Fruit fly (Drosophila melanogaster) whole organism, embryonic: Measurements from ENCODE around the gene Lip2.

Experiments
- CG11093 ChIP-seq: fragments of 200-800 bp; sonication (Bioruptor generic); IDR thresholded peaks from 3 replicates; pipeline ENCODE4 v1.3.6; 2022; ENCODE audit warnings: missing biosample characterization, missing genetic modification characterization
- CG11456 ChIP-seq: fragments of 200-800 bp; sonication (Bioruptor generic); IDR thresholded peaks from 3 replicates; pipeline ENCODE4 v1.3.6; 2022; ENCODE audit warnings: missing biosample characterization, missing genetic modification characterization
- CG11504 ChIP-seq: fragments of 200-800 bp; sonication (Bioruptor generic); optimal IDR thresholded peaks from 3 replicates; lab custom pipeline; 2019; ENCODE audit warnings: missing biosample characterization, mild to moderate bottlenecking, missing genetic modification characterization, moderate library complexity
- CG11723 ChIP-seq: fragments of 200-800 bp; sonication (Bioruptor generic); optimal IDR thresholded peaks from 2 replicates; lab custom pipeline; 2017; ENCODE audit warnings: missing biosample characterization, mild to moderate bottlenecking, missing genetic modification characterization
- CG12391 ChIP-seq: fragments of 200-800 bp; sonication (Bioruptor generic); optimal IDR thresholded peaks from 3 replicates; lab custom pipeline; 2018; ENCODE audit warnings: missing biosample characterization, mild to moderate bottlenecking, missing genetic modification characterization, moderate library complexity
- CG12659 ChIP-seq: fragments of 200-800 bp; sonication (Bioruptor generic); optimal IDR thresholded peaks from 3 replicates; lab custom pipeline; 2017; ENCODE audit warnings: mild to moderate bottlenecking, missing biosample characterization, missing genetic modification reagents, missing genetic modification characterization
- CG13424 ChIP-seq: fragments of 200-800 bp; sonication (Bioruptor generic); optimal IDR thresholded peaks from 2 replicates; lab custom pipeline; 2019; ENCODE audit warnings: missing biosample characterization, mild to moderate bottlenecking, missing genetic modification characterization, moderate library complexity
- CG13775 ChIP-seq: fragments of 200-800 bp; sonication (Bioruptor generic); optimal IDR thresholded peaks from 3 replicates; lab custom pipeline; 2017; ENCODE audit warnings: missing biosample characterization, mild to moderate bottlenecking, missing genetic modification characterization
- CG14014 ChIP-seq: fragments of 200-800 bp; sonication (Bioruptor generic); IDR thresholded peaks from 2 replicates; pipeline ENCODE4 v1.3.6; 2022; ENCODE audit warnings: missing biosample characterization, missing genetic modification characterization
- CG16863 ChIP-seq: fragments of 200-800 bp; sonication (Bioruptor generic); optimal IDR thresholded peaks from 3 replicates; lab custom pipeline; 2016; ENCODE audit warnings: missing biosample characterization, missing genetic modification characterization
- CG18599 ChIP-seq: fragments of 200-800 bp; sonication (Bioruptor generic); optimal IDR thresholded peaks from 3 replicates; lab custom pipeline; 2017; ENCODE audit warnings: missing biosample characterization, missing genetic modification characterization, mild to moderate bottlenecking, moderate library complexity, missing genetic modification reagents
- CG31441 ChIP-seq: fragments of 200-800 bp; sonication (Bioruptor generic); IDR thresholded peaks from 2 replicates; pipeline ENCODE4 v1.3.6; 2022; ENCODE audit warnings: missing biosample characterization, missing genetic modification characterization
- CG34224 ChIP-seq: fragments of 200-800 bp; sonication (Bioruptor generic); IDR thresholded peaks from 3 replicates; pipeline ENCODE4 v1.3.6; 2022; ENCODE audit warnings: missing biosample characterization, missing genetic modification characterization; ENCODE audit not compliant: partially characterized antibody
- CG7839 ChIP-seq: fragments of 200-800 bp; sonication (Bioruptor generic); optimal IDR thresholded peaks from 3 replicates; lab custom pipeline; 2018; ENCODE audit warnings: missing biosample characterization, mild to moderate bottlenecking, missing genetic modification characterization, moderate library complexity
- CoRest ChIP-seq: fragments of 200-800 bp; sonication (Bioruptor generic); optimal IDR thresholded peaks from 3 replicates; lab custom pipeline; 2018; ENCODE audit warnings: missing biosample characterization, mild to moderate bottlenecking, missing genetic modification characterization, moderate library complexity
- HmgZ ChIP-seq: fragments of 200-800 bp; sonication (Bioruptor generic); optimal IDR thresholded peaks from 2 replicates; lab custom pipeline; 2018; ENCODE audit warnings: missing biosample characterization, mild to moderate bottlenecking, missing genetic modification characterization
- Hr51 ChIP-seq, 2 experiments: fragments of 200-800 bp; sonication (Bioruptor generic); optimal IDR thresholded peaks; 2 replicates in 1 of 2; 3 replicates in 1 of 2; lab custom pipeline; 2016 to 2018; ENCODE audit warnings: missing biosample characterization in 2 of 2, missing genetic modification characterization in 2 of 2, mild to moderate bottlenecking in 1 of 2, moderate library complexity in 1 of 2
- Hsf ChIP-seq: fragments of 200-800 bp; sonication (Bioruptor generic); optimal IDR thresholded peaks from 3 replicates; lab custom pipeline; 2016; ENCODE audit warnings: missing biosample characterization, missing genetic modification characterization
- Mad ChIP-seq: fragments of 200-800 bp; sonication (Bioruptor generic); optimal IDR thresholded peaks from 2 replicates; lab custom pipeline; 2016; ENCODE audit warnings: missing biosample characterization, missing genetic modification characterization
- NfI ChIP-seq: fragments of 200-800 bp; sonication (Bioruptor generic); optimal IDR thresholded peaks from 3 replicates; lab custom pipeline; 2018; ENCODE audit warnings: missing biosample characterization, mild to moderate bottlenecking, missing genetic modification characterization, moderate library complexity
- PHDP ChIP-seq: fragments of 200-800 bp; sonication (Bioruptor generic); optimal IDR thresholded peaks from 3 replicates; lab custom pipeline; 2018; ENCODE audit warnings: missing biosample characterization, mild to moderate bottlenecking, missing genetic modification characterization, moderate library complexity
- Sox102F ChIP-seq: fragments of 200-800 bp; sonication (Bioruptor generic); optimal IDR thresholded peaks from 2 replicates; lab custom pipeline; 2018; ENCODE audit warnings: missing biosample characterization, mild to moderate bottlenecking, missing genetic modification characterization, moderate library complexity
- Spps ChIP-seq: fragments of 200-800 bp; sonication (Bioruptor generic); optimal IDR thresholded peaks from 2 replicates; lab custom pipeline; 2018; ENCODE audit warnings: missing biosample characterization, mild to moderate bottlenecking, missing genetic modification characterization
- Trl ChIP-seq, 3 experiments: fragments of >200 bp in 2 of 3; fragments of 200-800 bp in 1 of 3; sonication (Bioruptor generic) in 1 of 3; optimal IDR thresholded peaks; 2 replicates in 1 of 3; 3 replicates in 2 of 3; lab custom pipeline; 2016 to 2017; ENCODE audit warnings: missing biosample characterization in 1 of 3, missing genetic modification characterization in 1 of 3
- bcd ChIP-seq: fragments of 200-800 bp; sonication (Bioruptor generic); optimal IDR thresholded peaks from 2 replicates; lab custom pipeline; 2017; ENCODE audit warnings: missing biosample characterization, mild to moderate bottlenecking, missing genetic modification characterization
- cad ChIP-seq: fragments of >200 bp; optimal IDR thresholded peaks from 2 replicates; lab custom pipeline; 2017; ENCODE audit warnings: missing biosample characterization, missing genetic modification characterization
- dysf ChIP-seq: fragments of 200-800 bp; sonication (Bioruptor generic); IDR thresholded peaks from 3 replicates; pipeline ENCODE4 v1.3.6; 2022; ENCODE audit warnings: missing biosample characterization, missing genetic modification characterization
- fd3F ChIP-seq: fragments of 200-800 bp; sonication (Bioruptor generic); optimal IDR thresholded peaks from 2 replicates; lab custom pipeline; 2018; ENCODE audit warnings: missing biosample characterization, mild to moderate bottlenecking, missing genetic modification characterization, moderate library complexity
- grau ChIP-seq: fragments of 200-800 bp; optimal IDR thresholded peaks from 3 replicates; lab custom pipeline; 2019; ENCODE audit warnings: missing biosample characterization, mild to moderate bottlenecking, missing genetic modification characterization, moderate library complexity
- ind ChIP-seq: fragments of 200-800 bp; sonication (Bioruptor generic); optimal IDR thresholded peaks from 3 replicates; lab custom pipeline; 2016; ENCODE audit warnings: missing biosample characterization, missing genetic modification characterization
- kay ChIP-seq: fragments of 200-800 bp; sonication (Bioruptor generic); optimal IDR thresholded peaks from 2 replicates; lab custom pipeline; 2016; ENCODE audit warnings: missing biosample characterization, missing genetic modification characterization
- lab ChIP-seq: fragments of 200-800 bp; sonication (Bioruptor generic); optimal IDR thresholded peaks from 3 replicates; lab custom pipeline; 2017; ENCODE audit warnings: missing biosample characterization, missing genetic modification characterization, mild to moderate bottlenecking, moderate library complexity, missing genetic modification reagents
- mam ChIP-seq: fragments of 200-800 bp; sonication (Bioruptor generic); optimal IDR thresholded peaks from 3 replicates; lab custom pipeline; 2016; ENCODE audit warnings: missing biosample characterization, missing genetic modification characterization
- nau ChIP-seq: fragments of 200-800 bp; sonication (Bioruptor generic); optimal IDR thresholded peaks from 3 replicates; lab custom pipeline; 2017; ENCODE audit warnings: missing biosample characterization, mild to moderate bottlenecking, missing genetic modification characterization, missing genetic modification reagents
- repo ChIP-seq: fragments of 200-800 bp; sonication (Bioruptor generic); optimal IDR thresholded peaks from 2 replicates; lab custom pipeline; 2016; ENCODE audit warnings: missing biosample characterization, missing genetic modification characterization
- sd ChIP-seq: fragments of 200-800 bp; sonication (Bioruptor generic); optimal IDR thresholded peaks from 3 replicates; lab custom pipeline; 2018; ENCODE audit warnings: missing biosample characterization, mild to moderate bottlenecking, missing genetic modification characterization, moderate library complexity
- sens ChIP-seq: fragments of 200-800 bp; sonication (Bioruptor generic); peaks from one replicate; lab custom pipeline; 2016; ENCODE audit warnings: missing biosample characterization, missing genetic modification characterization
- tio ChIP-seq: fragments of 200-800 bp; sonication (Bioruptor generic); optimal IDR thresholded peaks from 2 replicates; lab custom pipeline; 2017; ENCODE audit warnings: missing biosample characterization, missing genetic modification characterization, inconsistent platforms
- tx ChIP-seq: fragments of 200-800 bp; sonication (Bioruptor generic); optimal IDR thresholded peaks from 2 replicates; lab custom pipeline; 2016; ENCODE audit warnings: missing biosample characterization, missing genetic modification characterization

The Lip2 gene

dm6 chr2L:10676933-10677714 is 32.1 kb downstream of the Lip2 start, which contains the start of gene CG17104 (continued):
- TF ChIP-seq Hr51 (GFP tag; optimal IDR thresholded peaks at IDR 0.05; lab: Kevin White, UChicago) (peak in 1 of 2 experiments; percentile 51), CG11093 (GFP tag; lab: Robert Waterston, UW) (no peak), CG11504 (tag; lab: Kevin White, UChicago) (peak; percentile 59), tio (GFP tag; lab: Kevin White, UChicago) (no peak), mam (peak; percentile 4), CG11723 (no peak), CG13424 (tag; lab: Kevin White, UChicago) (peak; percentile 51), CG13775 (GFP tag; lab: Kevin White, UChicago) (no peak), CG31441 (GFP tag; lab: Robert Waterston, UW) (0 out of 2 replicates have a peak, but pooled peaks have one; percentile 13), Spps (tag; lab: Kevin White, UChicago) (no peak), nau (no peak), CG14014 (GFP tag; lab: Robert Waterston, UW) (0 out of 2 replicates have a peak, but pooled peaks have one; percentile 8), lab (GFP tag; lab: Kevin White, UChicago) (peak; percentile 32), sd (tag; lab: Kevin White, UChicago) (peak; percentile 35), CG11456 (GFP tag; lab: Robert Waterston, UW) (no peak), cad (GFP tag; lab: Kevin White, UChicago) (no peak), kay (no peak), CG12391 (tag; lab: Kevin White, UChicago) (peak; percentile 28), Sox102F (GFP tag; lab: Kevin White, UChicago) (peak; percentile 55), HmgZ (tag; lab: Kevin White, UChicago) (no peak), CoRest (tag; lab: Kevin White, UChicago) (peak; percentile 44), ind (GFP tag; lab: Kevin White, UChicago) (peak; percentile 1), Mad (GFP tag; lab: Kevin White, UChicago) (no peak), repo (GFP tag; lab: Kevin White, UChicago) (no peak), grau (tag; lab: Kevin White, UChicago) (peak; percentile 56), CG18599 (peak; percentile 28), CG34224 (GFP tag; lab: Robert Waterston, UW) (no peak), CG16863 (GFP tag; lab: Kevin White, UChicago) (no peak), PHDP (tag; lab: Kevin White, UChicago) (peak; percentile 53), tx (peak; percentile 29), CG12659 (GFP tag; lab: Kevin White, UChicago) (peak; percentile 33), Hsf (GFP tag; lab: Kevin White, UChicago) (peak; percentile 5), sens (peak; percentile 69), NfI (no peak), CG7839 (tag; lab: Kevin White, UChicago) (peak; percentile 42), bcd (GFP tag; lab: Kevin White, UChicago) (peak; percentile 4), Trl (optimal IDR thresholded peaks at IDR 0.05; lab: Kevin White, UChicago) (no peak), Trl (GFP tag; optimal IDR thresholded peaks at IDR 0.05; lab: Kevin White, UChicago) (peak; percentile 9), fd3F (GFP tag; lab: Kevin White, UChicago) (no peak), dysf (peak; percentile 43; the same call in 1 of the 3 replicates)
